Fruit fly (Drosophila melanogaster): ENCODE data around the gene CG43610.

- no peak for TF ChIP-seq usp (GFP tag; optimal IDR thresholded peaks at IDR 0.05)
- TF ChIP-seq psq (optimal IDR thresholded peaks at IDR 0.05), result no peak
- no peak for TF ChIP-seq Dll (optimal IDR thresholded peaks at IDR 0.05)
- TF ChIP-seq EcR (GFP tag; optimal IDR thresholded peaks at IDR 0.05), result no peak
Measured at dm6 chr2L:6805783-6806182, 6.8 kb downstream of the CG43610 start, which contains the start of gene CG17375.
